Fruit fly (Drosophila melanogaster): ENCODE data around the gene CG14435.
A peak's percentile ranks its signal among the peaks of the same experiment; 100 is the strongest.

The CG14435 gene

DNA sequence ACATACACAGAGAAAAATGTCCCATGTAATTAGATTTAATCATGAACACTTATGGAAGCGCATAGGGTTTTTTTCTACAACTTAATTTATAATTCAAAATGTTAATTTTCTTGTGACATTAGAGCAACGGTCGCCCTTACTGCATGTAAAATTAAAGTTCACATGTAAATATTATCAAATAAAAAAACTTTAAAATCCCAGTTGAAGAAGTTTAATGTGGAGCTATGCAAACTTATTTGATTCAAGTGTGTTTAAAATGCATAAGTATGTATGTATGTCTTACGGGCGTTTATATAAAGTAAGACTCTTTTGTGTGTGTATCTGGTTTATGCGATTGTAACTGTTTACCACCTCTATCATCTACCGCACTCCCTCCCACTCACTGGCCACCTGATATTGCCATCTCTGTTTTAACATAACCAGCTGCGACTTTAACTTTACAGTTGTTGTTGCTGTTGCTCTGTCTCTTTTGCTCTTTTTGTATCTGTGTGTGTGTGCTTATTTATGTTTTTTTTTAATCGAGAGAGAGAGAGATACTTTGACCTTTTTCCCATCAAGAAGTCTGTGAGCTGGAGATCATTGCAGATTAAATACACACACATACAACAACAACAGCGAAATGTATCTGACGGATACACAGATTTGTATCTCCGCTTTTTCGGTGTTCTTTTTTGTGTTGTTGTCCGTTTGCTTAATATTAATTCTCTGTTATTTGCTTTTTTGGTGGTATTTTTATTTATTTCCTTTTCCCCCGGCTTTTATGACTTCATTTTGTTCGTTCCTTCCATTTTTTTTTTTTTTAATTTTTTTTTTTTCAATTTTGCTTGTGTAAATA is 11.9 kb upstream of the CG14435 start (continued):
- TF ChIP-seq CG42726 (GFP tag; IDR thresholded peaks at IDR 0.05; ENCODE audit: partially characterized antibody): no peak
- TF ChIP-seq stwl (tag; optimal IDR thresholded peaks at IDR 0.05): no peak
- TF ChIP-seq Mes4 (GFP tag; optimal IDR thresholded peaks at IDR 0.05): peak; percentile 76
- TF ChIP-seq CG11696 (GFP tag; IDR thresholded peaks at IDR 0.05): 0 out of 2 replicates have a peak, but pooled peaks have one; percentile 44
- TF ChIP-seq CG10979 (tag; optimal IDR thresholded peaks at IDR 0.05): peak; percentile 85
- no peak for TF ChIP-seq danr (GFP tag; IDR thresholded peaks at IDR 0.05)
- TF ChIP-seq CG7271 (tag; optimal IDR thresholded peaks at IDR 0.05): no peak
- no peak for TF ChIP-seq Nf-YA (GFP tag; IDR thresholded peaks at IDR 0.05)
- peak; percentile 94 for TF ChIP-seq CG30403 (GFP tag; optimal IDR thresholded peaks at IDR 0.05)
- TF ChIP-seq Fer2 (tag; optimal IDR thresholded peaks at IDR 0.05): peak; percentile 15
- TF ChIP-seq HLH4C (GFP tag; IDR thresholded peaks at IDR 0.05; ENCODE audit: partially characterized antibody): no peak
- peak; percentile 82 for TF ChIP-seq CG1233 (GFP tag; optimal IDR thresholded peaks at IDR 0.05)
- peak; percentile 55 for TF ChIP-seq CG9876 (GFP tag; optimal IDR thresholded peaks at IDR 0.05)
- peak; percentile 88 for TF ChIP-seq dysf (GFP tag; IDR thresholded peaks at IDR 0.05)
- TF ChIP-seq jigr1 (GFP tag; IDR thresholded peaks at IDR 0.05): 0 out of 3 replicates have a peak, but pooled peaks have one; percentile 27
- TF ChIP-seq esg (GFP tag; conservative IDR thresholded peaks at IDR 0.05): peak; percentile 82
- no peak; the same call in none of the 2 replicates for TF ChIP-seq Oaz (GFP tag; IDR thresholded peaks at IDR 0.05)
- peak; percentile 42; the same call in 2 of the 4 replicates for TF ChIP-seq Gug (GFP tag; IDR thresholded peaks at IDR 0.05)
- peak; percentile 88 for TF ChIP-seq CG11695 (GFP tag; IDR thresholded peaks at IDR 0.05)
- TF ChIP-seq CTCF (GFP tag; optimal IDR thresholded peaks at IDR 0.05): peak; percentile 52
- TF ChIP-seq tll (GFP tag; optimal IDR thresholded peaks at IDR 0.05): peak in 1 of 2 experiments; percentile 93
- peak; percentile 68 for TF ChIP-seq scrt (GFP tag; optimal IDR thresholded peaks at IDR 0.05)
- TF ChIP-seq Dek (tag; optimal IDR thresholded peaks at IDR 0.05): peak; percentile 91
- peak; percentile 96 for TF ChIP-seq Sox102F (GFP tag; optimal IDR thresholded peaks at IDR 0.05)
- TF ChIP-seq CG12659 (GFP tag; optimal IDR thresholded peaks at IDR 0.05): peak; percentile 96
- peak; percentile 57 for TF ChIP-seq CG13894 (tag; optimal IDR thresholded peaks at IDR 0.05)
- TF ChIP-seq grau (tag; optimal IDR thresholded peaks at IDR 0.05): peak; percentile 93
- TF ChIP-seq unpg (GFP tag; optimal IDR thresholded peaks at IDR 0.05): peak; percentile 94
- TF ChIP-seq CG9437 (GFP tag; optimal IDR thresholded peaks at IDR 0.05): peak; percentile 91
- TF ChIP-seq sisA (GFP tag; IDR thresholded peaks at IDR 0.05): peak; percentile 65
- TF ChIP-seq CG9609 (GFP tag; optimal IDR thresholded peaks at IDR 0.05): peak; percentile 81
- TF ChIP-seq CG13424 (tag; optimal IDR thresholded peaks at IDR 0.05): peak; percentile 96
- peak; percentile 92 for TF ChIP-seq PHDP (tag; optimal IDR thresholded peaks at IDR 0.05)
- 0 out of 2 replicates have a peak, but pooled peaks have one; percentile 17 for TF ChIP-seq ttk (GFP tag; IDR thresholded peaks at IDR 0.05)
- peak; percentile 77 for TF ChIP-seq H15 (GFP tag; IDR thresholded peaks at IDR 0.05)
- peak; percentile 14 for TF ChIP-seq B-H2 (GFP tag; optimal IDR thresholded peaks at IDR 0.05)
- peak; percentile 82 to 84 for TF ChIP-seq Pdp1 (GFP tag; optimal IDR thresholded peaks at IDR 0.05)
- no peak for TF ChIP-seq Adf1 (GFP tag; IDR thresholded peaks at IDR 0.05)
- TF ChIP-seq Antp (GFP tag; optimal IDR thresholded peaks at IDR 0.05): peak; percentile 51
- peak; percentile 50 for TF ChIP-seq CG18599 (GFP tag; optimal IDR thresholded peaks at IDR 0.05)
- peak; percentile 90 for TF ChIP-seq row (GFP tag; IDR thresholded peaks at IDR 0.05)
- TF ChIP-seq Blimp-1 (GFP tag; optimal IDR thresholded peaks at IDR 0.05): peak; percentile 80
- peak; percentile 78 for TF ChIP-seq bab2 (GFP tag; optimal IDR thresholded peaks at IDR 0.05)
- TF ChIP-seq Max (GFP tag; optimal IDR thresholded peaks at IDR 0.05): peak; percentile 70
- peak; percentile 80 for TF ChIP-seq CG2202 (tag; optimal IDR thresholded peaks at IDR 0.05)
- TF ChIP-seq klu (GFP tag; IDR thresholded peaks at IDR 0.05): no peak
- peak; percentile 82 to 97 for TF ChIP-seq Hr51 (GFP tag; optimal IDR thresholded peaks at IDR 0.05)
- no peak for TF ChIP-seq Scr (GFP tag; IDR thresholded peaks at IDR 0.05; ENCODE audit: partially characterized antibody)

Data from whole organism, embryonic.